Worm (Caenorhabditis elegans) whole organism, L4/young adult: ENCODE measurements around the gene hdl-1.

Experiments used
- W03F9.2 ChIP-seq: fragments of 150-350 bp; optimal IDR thresholded peaks from 2 replicates; lab custom pipeline; 2014; ENCODE audit warnings: missing biosample characterization, missing genetic modification characterization
- dao-5 ChIP-seq: sonication (generic microtip); optimal IDR thresholded peaks from 2 replicates; lab custom pipeline; 2016; ENCODE audit warnings: missing genotype, missing genetic modification characterization, moderate library complexity, missing compliant biosample characterization
- him-1 ChIP-seq: sonication (generic microtip); optimal IDR thresholded peaks from 2 replicates; lab custom pipeline; 2016; ENCODE audit warnings: missing genotype, missing genetic modification reagents, missing genetic modification characterization, missing compliant biosample characterization

DNA sequence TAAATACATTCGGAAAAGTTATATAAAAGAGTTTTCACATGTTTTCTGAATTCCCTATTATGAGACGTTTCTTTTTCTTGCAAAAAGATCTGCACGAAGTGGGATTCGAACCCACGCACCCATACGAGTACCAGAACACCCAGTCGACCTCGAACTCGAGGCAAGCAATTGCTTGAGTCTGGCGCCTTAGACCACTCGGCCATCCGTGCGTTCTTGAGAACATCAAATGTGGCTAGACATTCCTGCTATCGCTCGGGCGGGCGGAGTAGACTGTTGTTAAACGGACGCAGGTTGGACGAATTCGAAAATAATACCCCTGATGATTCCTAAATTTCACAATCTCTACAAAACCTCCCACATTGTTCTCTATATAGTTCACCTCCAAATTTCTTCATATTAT lies 21.2 kb downstream of the hdl-1 start:
- no peak for TF ChIP-seq him-1 (tag; lab: Kevin White, UChicago)
- TF ChIP-seq dao-5 (tag; lab: Kevin White, UChicago) = no peak
- no peak for TF ChIP-seq W03F9.2
